Fruit fly (Drosophila melanogaster): ENCODE results near the gene CG4995.

Gene CG4995

DNA sequence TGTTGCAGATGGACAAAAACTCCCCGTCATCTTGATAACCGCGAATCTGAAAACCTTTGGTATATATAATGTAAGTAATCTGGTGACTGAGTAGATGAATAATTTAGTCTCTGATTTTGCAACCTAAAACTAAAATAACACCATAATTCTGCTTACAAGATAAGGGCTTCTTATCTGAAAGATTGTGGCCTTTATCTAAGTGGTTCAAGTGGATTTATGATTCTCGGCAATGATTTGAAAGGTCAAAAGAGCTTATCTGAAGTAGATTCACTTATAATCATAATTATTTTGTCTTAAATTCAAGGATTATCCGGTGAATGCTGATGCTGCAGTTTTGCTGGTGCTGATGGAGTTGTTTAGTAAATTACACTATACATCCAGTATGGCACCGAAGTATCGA is 6.4 kb upstream of the CG4995 start:
- TF ChIP-seq pad (GFP tag; optimal IDR thresholded peaks at IDR 0.05) (no peak), CG1620 (GFP tag; optimal IDR thresholded peaks at IDR 0.05) (no peak), Crg-1 (GFP tag; optimal IDR thresholded peaks at IDR 0.05) (no peak), kay (GFP tag; ENCODE audit: borderline replicate concordance) (peak; percentile 88)

DNA sequence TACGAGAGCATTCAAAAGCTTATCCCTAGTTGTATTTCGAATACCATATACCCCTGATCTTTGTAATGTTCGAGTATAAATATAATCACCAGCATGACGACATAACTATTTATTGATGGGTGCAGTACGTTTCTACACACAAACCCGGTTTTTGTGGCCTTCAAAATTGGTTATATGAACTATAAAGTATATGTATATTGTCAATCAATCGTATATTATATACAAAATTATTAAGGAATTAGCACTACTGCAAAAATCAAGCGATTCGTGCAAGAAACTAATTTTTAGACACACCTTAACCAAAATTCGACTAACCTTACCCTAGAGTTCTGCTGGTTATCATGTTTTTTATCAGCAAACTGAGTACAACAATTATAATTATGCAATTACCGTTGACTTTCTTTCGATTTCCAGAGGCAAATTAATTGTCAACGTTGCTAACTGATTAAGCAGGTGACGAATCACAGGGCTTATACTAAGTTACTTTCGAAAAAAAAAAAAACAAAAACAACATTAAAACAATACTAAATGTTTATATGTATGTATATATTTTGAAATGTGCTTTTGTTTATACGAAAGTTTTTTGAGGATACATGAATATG is 2.0 kb upstream of the CG4995 start:
- TF ChIP-seq cic (GFP tag; optimal IDR thresholded peaks at IDR 0.05) = peak; percentile 64
- TF ChIP-seq CG7101 (tag; optimal IDR thresholded peaks at IDR 0.05) = no peak
- peak; percentile 93 for TF ChIP-seq kay (GFP tag; ENCODE audit: borderline replicate concordance)

DNA sequence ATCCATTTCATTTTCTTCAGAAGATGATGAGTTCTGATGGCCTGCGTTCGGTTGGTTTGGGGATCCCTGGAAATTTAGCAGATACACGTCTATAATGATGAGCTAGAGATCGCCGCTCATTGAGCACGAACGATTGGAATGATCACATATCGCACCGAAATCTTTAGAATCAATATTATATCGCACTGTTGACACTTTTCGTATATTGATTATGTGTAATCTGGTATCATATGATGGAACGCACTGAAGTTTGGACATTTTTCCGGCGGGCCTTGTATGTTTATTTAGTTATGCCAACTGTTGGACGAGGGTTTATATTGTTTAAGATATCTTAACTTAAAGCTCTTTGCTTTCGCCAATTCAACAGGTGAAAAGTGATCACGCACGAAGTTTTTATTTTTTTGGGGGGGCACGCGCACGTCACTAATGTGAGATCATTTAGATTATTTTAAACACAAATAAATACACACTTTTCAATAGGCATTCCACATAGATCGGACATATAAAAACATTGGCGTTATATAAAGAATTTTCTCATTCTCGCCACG is 1.2 kb upstream of the CG4995 start:
- TF ChIP-seq CG12768 (GFP tag; optimal IDR thresholded peaks at IDR 0.05) (no peak), CG14711 (tag; optimal IDR thresholded peaks at IDR 0.05) (peak; percentile 6)

dm6 chr2L:10321612-10322011 is 664 bp upstream of the CG4995 start:
- TF ChIP-seq cic (GFP tag; optimal IDR thresholded peaks at IDR 0.05) (peak; percentile 90), Clk (GFP tag; optimal IDR thresholded peaks at IDR 0.05) (no peak), Hr96 (GFP tag; optimal IDR thresholded peaks at IDR 0.05) (no peak), CG33017 (tag; optimal IDR thresholded peaks at IDR 0.05) (peak; percentile 82), CG14711 (tag; optimal IDR thresholded peaks at IDR 0.05) (peak; percentile 17), cnc (optimal IDR thresholded peaks at IDR 0.05) (no peak), CG11617 (GFP tag; optimal IDR thresholded peaks at IDR 0.05) (peak; percentile 36), CG7045 (GFP tag; optimal IDR thresholded peaks at IDR 0.05) (no peak), Crg-1 (GFP tag; optimal IDR thresholded peaks at IDR 0.05) (no peak), CG12768 (GFP tag; optimal IDR thresholded peaks at IDR 0.05) (peak; percentile 97), Mnt (GFP tag; optimal IDR thresholded peaks at IDR 0.05) (peak; percentile 47), CG1620 (GFP tag; optimal IDR thresholded peaks at IDR 0.05) (no peak), CG5204 (GFP tag; optimal IDR thresholded peaks at IDR 0.05) (no peak), bab1 (GFP tag; optimal IDR thresholded peaks at IDR 0.05) (peak; percentile 70), tj (GFP tag; optimal IDR thresholded peaks at IDR 0.05) (peak; percentile 45), pad (GFP tag; optimal IDR thresholded peaks at IDR 0.05) (no peak), toe (GFP tag; optimal IDR thresholded peaks at IDR 0.05) (peak; percentile 47), CG7101 (tag; optimal IDR thresholded peaks at IDR 0.05) (peak; percentile 25), kay (GFP tag; ENCODE audit: borderline replicate concordance) (peak; percentile 99), ovo (GFP tag; optimal IDR thresholded peaks at IDR 0.05) (peak; percentile 48)

dm6 chr2L:10322773-10323487 is 654 bp downstream of the CG4995 start, which contains the start of gene CG5381:
Gene CG5381, minus strand, starts transcription at chr2L:10323102.
- TF ChIP-seq kay (GFP tag; ENCODE audit: borderline replicate concordance) = peak; percentile 69
- TF ChIP-seq CG33017 (tag; optimal IDR thresholded peaks at IDR 0.05) = no peak
- no peak for TF ChIP-seq cnc (optimal IDR thresholded peaks at IDR 0.05)
- TF ChIP-seq tj (GFP tag; optimal IDR thresholded peaks at IDR 0.05) = no peak

dm6 chr2L:10327790-10328189 is 5.5 kb downstream of the CG4995 start, which contains the start of gene RnrL:
Gene RnrL, minus strand, starts transcription at chr2L:10327943.
- no peak for TF ChIP-seq CG7101 (tag; optimal IDR thresholded peaks at IDR 0.05)
- TF ChIP-seq toe (GFP tag; optimal IDR thresholded peaks at IDR 0.05) = no peak
- peak; percentile 82 for TF ChIP-seq kay (GFP tag; ENCODE audit: borderline replicate concordance)

DNA sequence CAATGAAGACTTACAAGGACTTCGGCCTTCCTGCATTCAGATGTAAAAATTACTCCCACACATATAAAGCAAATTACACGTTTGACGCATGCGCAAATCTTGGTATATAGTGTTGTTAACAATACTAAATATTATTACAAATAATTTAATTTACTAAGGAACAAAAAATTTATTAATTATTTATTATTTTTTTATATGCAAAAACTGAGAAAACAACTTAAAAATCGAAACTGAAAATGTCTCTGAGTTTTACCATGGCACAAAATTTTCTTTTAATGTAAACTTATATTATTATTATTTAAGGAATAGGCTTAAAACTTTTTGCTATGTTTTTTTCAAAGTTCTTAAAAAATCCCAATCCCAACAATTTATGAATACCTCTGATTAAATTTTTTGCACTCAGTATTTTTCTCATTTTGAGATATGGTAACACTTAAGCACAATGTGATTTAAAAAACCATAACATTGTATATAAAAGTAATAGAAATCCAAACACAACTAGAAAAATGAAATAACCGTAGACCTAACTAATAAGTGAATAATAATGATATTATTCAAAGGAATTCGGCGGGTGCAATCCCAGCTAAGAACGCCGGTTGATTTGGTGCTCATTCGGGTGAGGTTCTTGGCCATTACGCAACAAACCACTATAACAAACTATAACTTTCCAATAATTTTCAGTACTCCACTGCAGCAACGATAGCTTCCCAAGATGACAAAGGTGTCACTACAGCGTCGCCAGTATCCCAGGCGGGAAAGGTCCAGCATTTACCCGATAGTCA is 9.0 kb downstream of the CG4995 start, which contains the start of the genes Schip1 and Cox10:
Gene Schip1, minus strand, starts transcription at position 51 of the 782 bp plus-strand sequence.
Gene Cox10, plus strand, starts transcription at position 406 of the 782 bp plus-strand sequence.
- no peak for TF ChIP-seq Hr96 (GFP tag; optimal IDR thresholded peaks at IDR 0.05)
- peak; percentile 10 for TF ChIP-seq Mnt (GFP tag; optimal IDR thresholded peaks at IDR 0.05)
- no peak for TF ChIP-seq CG1620 (GFP tag; optimal IDR thresholded peaks at IDR 0.05)
- TF ChIP-seq Clk (GFP tag; optimal IDR thresholded peaks at IDR 0.05) = no peak
- TF ChIP-seq CG14711 (tag; optimal IDR thresholded peaks at IDR 0.05) = peak; percentile 26
- no peak for TF ChIP-seq ovo (GFP tag; optimal IDR thresholded peaks at IDR 0.05)
- no peak for TF ChIP-seq CG7045 (GFP tag; optimal IDR thresholded peaks at IDR 0.05)
- TF ChIP-seq CG7101 (tag; optimal IDR thresholded peaks at IDR 0.05) = peak; percentile 44
- TF ChIP-seq cic (GFP tag; optimal IDR thresholded peaks at IDR 0.05) = no peak
- TF ChIP-seq CG11617 (GFP tag; optimal IDR thresholded peaks at IDR 0.05) = no peak
- no peak for TF ChIP-seq CG5204 (GFP tag; optimal IDR thresholded peaks at IDR 0.05)
- TF ChIP-seq pad (GFP tag; optimal IDR thresholded peaks at IDR 0.05) = no peak
- no peak for TF ChIP-seq cnc (optimal IDR thresholded peaks at IDR 0.05)
- no peak for TF ChIP-seq Crg-1 (GFP tag; optimal IDR thresholded peaks at IDR 0.05)
- no peak for TF ChIP-seq CG12768 (GFP tag; optimal IDR thresholded peaks at IDR 0.05)
- no peak for TF ChIP-seq bab1 (GFP tag; optimal IDR thresholded peaks at IDR 0.05)
- no peak for TF ChIP-seq tj (GFP tag; optimal IDR thresholded peaks at IDR 0.05)
- no peak for TF ChIP-seq toe (GFP tag; optimal IDR thresholded peaks at IDR 0.05)
- TF ChIP-seq kay (GFP tag; ENCODE audit: borderline replicate concordance) = peak; percentile 0
- TF ChIP-seq CG33017 (tag; optimal IDR thresholded peaks at IDR 0.05) = peak; percentile 40
